Worm (Caenorhabditis elegans): Measurements from ENCODE around the gene F41B4.3.

Gene F41B4.3

DNA sequence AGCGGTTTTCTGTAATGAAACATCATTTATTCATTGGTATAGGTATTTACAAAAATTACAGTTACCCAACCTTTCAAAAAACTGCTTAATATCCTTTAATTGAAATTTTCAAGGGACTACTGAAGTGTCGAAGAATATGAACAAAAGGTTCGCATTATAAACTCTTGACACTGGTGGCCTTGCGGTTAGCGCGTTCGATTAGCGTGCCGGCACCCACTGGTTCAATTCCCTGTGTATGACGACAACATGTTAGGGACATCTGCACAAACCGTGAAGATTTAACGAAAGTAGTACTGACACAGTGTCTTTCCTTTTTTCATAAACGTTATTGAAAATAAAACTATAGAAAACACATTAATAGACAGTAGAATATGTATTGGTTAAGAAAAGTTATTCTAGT, 31.8 kb upstream of the F41B4.3 start (continued):
- TF ChIP-seq hrde-1 (tag; optimal IDR thresholded peaks at IDR 0.05; ENCODE audit: borderline replicate concordance) (peak; percentile 82), madf-10 (tag; optimal IDR thresholded peaks at IDR 0.05) (peak; percentile 81), madf-8 (GFP tag; conservative IDR thresholded peaks at IDR 0.05) (no peak), nfyb-1 (GFP tag; IDR thresholded peaks at IDR 0.05) (peak; percentile 91), Y56A3A.18 (GFP tag; IDR thresholded peaks at IDR 0.05) (peak; percentile 97), ceh-40 (GFP tag; IDR thresholded peaks at IDR 0.05) (peak; percentile 80), ceh-100 (GFP tag; IDR thresholded peaks at IDR 0.05) (no peak; the same call in none of the 2 replicates), B0035.1 (tag; optimal IDR thresholded peaks at IDR 0.05) (peak; percentile 85), snpc-3.4 (tag; optimal IDR thresholded peaks at IDR 0.05) (peak; percentile 85), D2030.7 (GFP tag; IDR thresholded peaks at IDR 0.05) (peak; percentile 88), F55B11.4 (tag; optimal IDR thresholded peaks at IDR 0.05; ENCODE audit: borderline replicate concordance, insufficient read depth) (peak; percentile 30), K11D2.4 (GFP tag; IDR thresholded peaks at IDR 0.05) (0 out of 2 replicates have a peak, but pooled peaks have one; percentile 47), hlh-12 (tag; optimal IDR thresholded peaks at IDR 0.05) (peak; percentile 73), atf-7 (tag; optimal IDR thresholded peaks at IDR 0.05) (peak; percentile 58), fkh-3 (tag; optimal IDR thresholded peaks at IDR 0.05) (peak; percentile 35), ztf-26 (tag; optimal IDR thresholded peaks at IDR 0.05) (peak; percentile 65), dox-1 (GFP tag; IDR thresholded peaks at IDR 0.05) (peak; percentile 90), C17E4.6 (GFP tag; IDR thresholded peaks at IDR 0.05) (peak; percentile 74), lsy-27 (tag; optimal IDR thresholded peaks at IDR 0.05; ENCODE audit: borderline replicate concordance, insufficient read depth) (no peak), ceh-91 (GFP tag; IDR thresholded peaks at IDR 0.05) (no peak), ztf-25 (GFP tag; IDR thresholded peaks at IDR 0.05) (peak; percentile 86), ceh-79 (tag; optimal IDR thresholded peaks at IDR 0.05) (peak; percentile 95), Y95B8A.8 (GFP tag; IDR thresholded peaks at IDR 0.05) (peak; percentile 68; the same call in 1 of the 2 replicates), snpc-4 (GFP tag; optimal IDR thresholded peaks at IDR 0.05) (peak; percentile 82), snpc-4 (tag; optimal IDR thresholded peaks at IDR 0.05) (peak in 3 of 4 experiments; percentile 57 to 80 (median 75)), nhr-179 (tag; optimal IDR thresholded peaks at IDR 0.05) (peak; percentile 79), nhr-27 (tag; optimal IDR thresholded peaks at IDR 0.05) (peak; percentile 64), Y67H2A.10 (GFP tag; conservative IDR thresholded peaks at IDR 0.05) (0 out of 2 replicates have a peak, but pooled peaks have one; percentile 19), ztf-18 (tag; optimal IDR thresholded peaks at IDR 0.05) (peak; percentile 76), tbx-9 (tag; optimal IDR thresholded peaks at IDR 0.05; ENCODE audit: borderline replicate concordance) (no peak), pha-4 (tag; optimal IDR thresholded peaks at IDR 0.05) (no peak), B0261.1 (tag; optimal IDR thresholded peaks at IDR 0.05) (peak; percentile 89), sea-2 (GFP tag; IDR thresholded peaks at IDR 0.05) (no peak), B0019.2 (GFP tag; conservative IDR thresholded peaks at IDR 0.05) (no peak), unc-130 (GFP tag; optimal IDR thresholded peaks at IDR 0.05) (peak; percentile 6), hmg-1.2 (GFP tag; IDR thresholded peaks at IDR 0.05) (peak; percentile 83), F57A8.1 (GFP tag; optimal IDR thresholded peaks at IDR 0.05) (peak; percentile 89), nhr-90 (tag; optimal IDR thresholded peaks at IDR 0.05) (peak; percentile 87), pbrm-1 (GFP tag; IDR thresholded peaks at IDR 0.05) (peak; percentile 83), akir-1 (GFP tag; optimal IDR thresholded peaks at IDR 0.05) (no peak), egrh-3 (GFP tag; IDR thresholded peaks at IDR 0.05) (no peak), lin-26 (GFP tag; IDR thresholded peaks at IDR 0.05) (peak; percentile 96), nhr-80 (tag; optimal IDR thresholded peaks at IDR 0.05) (peak; percentile 44), egl-44 (GFP tag; IDR thresholded peaks at IDR 0.05) (peak; percentile 93), chd-7 (tag; optimal IDR thresholded peaks at IDR 0.05) (peak; percentile 84), Y53F4B.3 (GFP tag; IDR thresholded peaks at IDR 0.05) (no peak)

Data from whole organism, young adult.